Worm (Caenorhabditis elegans): Measurements from ENCODE around the gene med-1.

ce11 chrX:12466769-12467168 is 36.4 kb downstream of the med-1 start, which contains the start of gene cdf-2:
- no peak for TF ChIP-seq elt-3 (tag; optimal IDR thresholded peaks at IDR 0.05)
- TF ChIP-seq elt-1 (tag; optimal IDR thresholded peaks at IDR 0.05): no peak
- TF ChIP-seq ceh-82 (tag; optimal IDR thresholded peaks at IDR 0.05): no peak
- no peak for TF ChIP-seq lin-15B (tag; optimal IDR thresholded peaks at IDR 0.05)
- peak; percentile 34 for TF ChIP-seq pha-4 (tag; optimal IDR thresholded peaks at IDR 0.05)
- TF ChIP-seq lin-39 (tag; optimal IDR thresholded peaks at IDR 0.05): no peak
- TF ChIP-seq unc-39 (tag; optimal IDR thresholded peaks at IDR 0.05): no peak
- TF ChIP-seq ceh-16 (tag; optimal IDR thresholded peaks at IDR 0.05): no peak
- no peak for TF ChIP-seq ztf-11 (tag; optimal IDR thresholded peaks at IDR 0.05)
- TF ChIP-seq nhr-76 (tag; optimal IDR thresholded peaks at IDR 0.05): no peak
- no peak for TF ChIP-seq nhr-11 (tag; optimal IDR thresholded peaks at IDR 0.05)
- TF ChIP-seq tbx-2 (tag; optimal IDR thresholded peaks at IDR 0.05): no peak

Data from whole organism, L3 larva.